Worm (Caenorhabditis elegans): ENCODE results near the gene clec-142.

clec-142 gene

ce11 chrII:8278415-8278814 lies at the start of gene clec-142, which contains the start of gene mrpl-10:
Gene clec-142, plus strand, starts transcription at chrII:8278678.
Gene mrpl-10, minus strand, starts transcription at chrII:8278515.
- TF ChIP-seq scrt-1 (GFP tag; IDR thresholded peaks at IDR 0.05) (no peak), tbx-37 (GFP tag; conservative IDR thresholded peaks at IDR 0.05) (no peak), tbx-11 (GFP tag; IDR thresholded peaks at IDR 0.05) (no peak), ets-7 (tag; optimal IDR thresholded peaks at IDR 0.05) (no peak), ceh-36 (tag; optimal IDR thresholded peaks at IDR 0.05) (no peak), F13C5.2 (tag; optimal IDR thresholded peaks at IDR 0.05) (no peak), pes-1 (GFP tag; IDR thresholded peaks at IDR 0.05) (no peak)

ce11 chrII:8230976-8231375 lies 47.5 kb upstream of the clec-142 start, which contains the start of gene M110.9:
Gene M110.9, plus strand, starts transcription at chrII:8231276.
- TF ChIP-seq scrt-1 (GFP tag; IDR thresholded peaks at IDR 0.05) (no peak), tra-4 (tag; optimal IDR thresholded peaks at IDR 0.05) (no peak), pes-1 (GFP tag; IDR thresholded peaks at IDR 0.05) (no peak)

- TF ChIP-seq sea-1 (GFP tag; conservative IDR thresholded peaks at IDR 0.05) (no peak), hmg-4 (GFP tag; optimal IDR thresholded peaks at IDR 0.05) (no peak), ama-1 (optimal IDR thresholded peaks at IDR 0.05) (no peak), hmbx-1 (tag; optimal IDR thresholded peaks at IDR 0.05) (no peak), B0310.2 (tag; optimal IDR thresholded peaks at IDR 0.05) (no peak), ceh-13 (GFP tag; optimal IDR thresholded peaks at IDR 0.05) (no peak), tbx-37 (GFP tag; conservative IDR thresholded peaks at IDR 0.05) (no peak), flt-1 (GFP tag; IDR thresholded peaks at IDR 0.05) (no peak), tbx-11 (GFP tag; IDR thresholded peaks at IDR 0.05) (no peak)
These were observed 46.0 kb upstream of the clec-142 start, which contains the start of gene M110.7 for ce11 chrII:8232489-8232888. Gene M110.7, plus strand, starts transcription at chrII:8232789.

DNA sequence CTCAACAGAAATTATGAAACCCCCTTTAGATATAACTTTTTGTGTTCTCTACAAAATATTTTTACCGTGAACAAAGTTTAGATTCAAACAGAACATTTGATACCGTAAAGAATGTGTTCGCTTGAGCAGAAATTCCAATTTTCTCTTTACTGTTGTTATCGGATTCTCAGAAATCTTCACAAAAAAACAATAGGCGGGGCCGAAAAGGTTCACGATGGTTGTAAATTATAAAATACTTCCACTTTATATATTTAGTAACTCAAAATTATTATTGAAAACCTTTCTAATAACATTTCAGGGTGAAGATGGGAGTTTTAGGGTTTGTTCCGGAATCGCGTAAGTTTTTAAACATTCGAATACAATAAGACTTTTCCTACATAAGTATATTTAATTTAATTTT lies 40.3 kb upstream of the clec-142 start, which contains the start of gene nlp-5:
Gene nlp-5, plus strand, starts transcription at position 301 of the 400 bp plus-strand sequence.
- TF ChIP-seq ets-7 (tag; optimal IDR thresholded peaks at IDR 0.05) (no peak), ceh-13 (GFP tag; optimal IDR thresholded peaks at IDR 0.05) (no peak), tbx-37 (GFP tag; conservative IDR thresholded peaks at IDR 0.05) (no peak), aly-1 (tag; optimal IDR thresholded peaks at IDR 0.05) (no peak), hmbx-1 (tag; optimal IDR thresholded peaks at IDR 0.05) (no peak), hnd-1 (tag; optimal IDR thresholded peaks at IDR 0.05) (no peak), scrt-1 (GFP tag; IDR thresholded peaks at IDR 0.05) (no peak), tbx-11 (GFP tag; IDR thresholded peaks at IDR 0.05) (no peak), ceh-36 (tag; optimal IDR thresholded peaks at IDR 0.05) (no peak), hmg-4 (GFP tag; optimal IDR thresholded peaks at IDR 0.05) (no peak), pes-1 (GFP tag; IDR thresholded peaks at IDR 0.05) (no peak), sea-1 (GFP tag; conservative IDR thresholded peaks at IDR 0.05) (no peak), B0310.2 (tag; optimal IDR thresholded peaks at IDR 0.05) (no peak), F13C5.2 (tag; optimal IDR thresholded peaks at IDR 0.05) (no peak), ama-1 (optimal IDR thresholded peaks at IDR 0.05) (no peak), flt-1 (GFP tag; IDR thresholded peaks at IDR 0.05) (no peak), tra-4 (tag; optimal IDR thresholded peaks at IDR 0.05) (no peak)

DNA sequence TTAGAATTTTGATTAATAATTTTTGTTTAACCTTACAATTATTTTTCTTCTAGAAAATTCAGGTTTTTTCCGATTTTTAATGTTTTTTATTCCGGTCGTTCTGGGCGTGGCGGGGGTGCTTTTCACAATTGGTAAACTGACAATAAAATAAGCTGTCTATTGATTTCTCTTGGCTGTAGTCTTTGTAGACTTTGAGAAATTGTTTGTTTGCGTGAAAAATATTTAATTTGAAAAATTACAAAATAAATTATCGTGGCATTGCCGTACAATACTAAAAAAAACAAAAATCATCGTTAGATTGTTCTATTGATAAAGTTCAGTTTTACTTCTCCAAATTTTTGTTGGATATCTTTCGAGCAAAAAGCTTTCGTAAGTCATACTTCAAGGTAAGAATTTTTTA lies 32.0 kb upstream of the clec-142 start, which contains the start of gene F35C11.3:
Gene F35C11.3, plus strand, starts transcription at position 301 of the 400 bp plus-strand sequence.
- TF ChIP-seq pes-1 (GFP tag; IDR thresholded peaks at IDR 0.05) (no peak), hnd-1 (tag; optimal IDR thresholded peaks at IDR 0.05) (no peak), tbx-37 (GFP tag; conservative IDR thresholded peaks at IDR 0.05) (no peak), hmbx-1 (tag; optimal IDR thresholded peaks at IDR 0.05) (no peak), ceh-13 (GFP tag; optimal IDR thresholded peaks at IDR 0.05) (no peak), ama-1 (optimal IDR thresholded peaks at IDR 0.05) (no peak), ets-7 (tag; optimal IDR thresholded peaks at IDR 0.05) (no peak), scrt-1 (GFP tag; IDR thresholded peaks at IDR 0.05) (no peak), hmg-4 (GFP tag; optimal IDR thresholded peaks at IDR 0.05) (no peak), B0310.2 (tag; optimal IDR thresholded peaks at IDR 0.05) (no peak), sea-1 (GFP tag; conservative IDR thresholded peaks at IDR 0.05) (no peak), aly-1 (tag; optimal IDR thresholded peaks at IDR 0.05) (no peak), F13C5.2 (tag; optimal IDR thresholded peaks at IDR 0.05) (no peak), ceh-36 (tag; optimal IDR thresholded peaks at IDR 0.05) (no peak)

DNA sequence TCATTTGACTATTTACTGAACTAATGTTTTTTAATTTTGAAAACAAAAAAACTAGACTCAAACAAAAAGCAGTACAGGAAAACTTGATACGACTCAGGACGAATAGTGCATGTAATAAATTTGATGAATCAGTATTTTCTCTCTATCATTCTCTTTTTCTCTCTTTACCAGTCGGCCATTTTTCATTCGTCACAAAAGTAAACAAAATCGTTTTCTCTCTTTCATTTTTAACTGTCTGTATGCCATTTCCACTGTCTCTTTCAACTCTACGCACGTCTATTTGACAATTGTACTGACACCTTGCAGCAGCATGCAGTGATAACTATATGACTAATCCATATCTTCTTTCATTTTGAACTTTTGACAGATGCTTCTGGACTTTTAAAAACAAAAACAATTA lies 29.7 kb upstream of the clec-142 start, which contains the start of the genes F35C11.2 and F35C11.4:
Gene F35C11.2, minus strand, starts transcription at position 90 of the 400 bp plus-strand sequence.
Gene F35C11.4, plus strand, starts transcription at position 260 of the 400 bp plus-strand sequence.
- TF ChIP-seq hmbx-1 (tag; optimal IDR thresholded peaks at IDR 0.05) (no peak), B0310.2 (tag; optimal IDR thresholded peaks at IDR 0.05) (no peak), tbx-11 (GFP tag; IDR thresholded peaks at IDR 0.05) (no peak), ceh-36 (tag; optimal IDR thresholded peaks at IDR 0.05) (no peak), flt-1 (GFP tag; IDR thresholded peaks at IDR 0.05) (no peak), ama-1 (optimal IDR thresholded peaks at IDR 0.05) (no peak), hnd-1 (tag; optimal IDR thresholded peaks at IDR 0.05) (no peak), pes-1 (GFP tag; IDR thresholded peaks at IDR 0.05) (no peak), ets-7 (tag; optimal IDR thresholded peaks at IDR 0.05) (no peak), aly-1 (tag; optimal IDR thresholded peaks at IDR 0.05) (no peak), tra-4 (tag; optimal IDR thresholded peaks at IDR 0.05) (no peak)

- no peak for TF ChIP-seq ceh-13 (GFP tag; optimal IDR thresholded peaks at IDR 0.05)
- TF ChIP-seq sea-1 (GFP tag; conservative IDR thresholded peaks at IDR 0.05), result no peak
- TF ChIP-seq tbx-37 (GFP tag; conservative IDR thresholded peaks at IDR 0.05), result no peak
- TF ChIP-seq ama-1 (optimal IDR thresholded peaks at IDR 0.05), result no peak
These were observed 28.8 kb upstream of the clec-142 start for ce11 chrII:8249710-8250109.

DNA sequence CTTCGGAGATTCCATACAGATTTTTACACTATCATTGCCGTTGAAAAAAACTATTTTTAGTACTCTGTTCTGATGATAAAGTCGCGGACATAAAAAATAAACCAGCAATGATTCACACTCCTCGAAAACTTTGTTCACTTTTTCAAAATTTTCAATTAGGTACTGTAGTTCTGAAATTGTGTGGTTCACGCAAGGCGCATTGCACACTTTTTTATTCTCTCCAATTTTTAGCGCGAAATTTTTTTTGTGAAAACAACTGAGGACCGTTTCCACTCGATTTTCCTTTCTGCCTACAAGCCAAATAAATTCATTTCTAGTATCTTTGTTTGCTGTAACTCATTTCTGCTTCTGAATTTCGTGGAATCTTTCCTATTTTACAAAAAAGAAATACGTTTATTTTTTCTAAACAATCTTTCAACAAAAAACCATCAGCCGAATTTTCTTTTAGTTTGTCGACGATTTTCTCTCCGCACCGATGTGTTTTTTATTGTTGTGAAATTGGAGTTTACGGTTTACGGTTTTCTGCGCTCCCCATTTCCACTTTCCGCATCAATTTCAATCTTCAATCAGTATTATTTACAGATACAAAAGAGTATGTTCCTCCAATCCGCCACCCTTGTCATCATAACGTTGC lies 25.2 kb upstream of the clec-142 start, which contains the start of gene F35C11.5:
Gene F35C11.5, plus strand, starts transcription at position 584 of the 634 bp plus-strand sequence.
- no peak for TF ChIP-seq hmbx-1 (tag; optimal IDR thresholded peaks at IDR 0.05)
- no peak for TF ChIP-seq flt-1 (GFP tag; IDR thresholded peaks at IDR 0.05)
- no peak for TF ChIP-seq pes-1 (GFP tag; IDR thresholded peaks at IDR 0.05)
- TF ChIP-seq ceh-36 (tag; optimal IDR thresholded peaks at IDR 0.05), result no peak
- no peak for TF ChIP-seq hnd-1 (tag; optimal IDR thresholded peaks at IDR 0.05)
- TF ChIP-seq ama-1 (optimal IDR thresholded peaks at IDR 0.05), result no peak
- no peak for TF ChIP-seq tra-4 (tag; optimal IDR thresholded peaks at IDR 0.05)
- TF ChIP-seq hmg-4 (GFP tag; optimal IDR thresholded peaks at IDR 0.05), result no peak
- no peak for TF ChIP-seq aly-1 (tag; optimal IDR thresholded peaks at IDR 0.05)
- no peak for TF ChIP-seq scrt-1 (GFP tag; IDR thresholded peaks at IDR 0.05)
- TF ChIP-seq sea-1 (GFP tag; conservative IDR thresholded peaks at IDR 0.05), result no peak
- TF ChIP-seq B0310.2 (tag; optimal IDR thresholded peaks at IDR 0.05), result no peak
- TF ChIP-seq tbx-37 (GFP tag; conservative IDR thresholded peaks at IDR 0.05), result no peak
- no peak for TF ChIP-seq tbx-11 (GFP tag; IDR thresholded peaks at IDR 0.05)
- TF ChIP-seq ceh-13 (GFP tag; optimal IDR thresholded peaks at IDR 0.05), result no peak
- no peak for TF ChIP-seq F13C5.2 (tag; optimal IDR thresholded peaks at IDR 0.05)
- TF ChIP-seq ets-7 (tag; optimal IDR thresholded peaks at IDR 0.05), result no peak
